Fruit fly (Drosophila melanogaster): ENCODE results near the gene GlcAT-I.

DNA sequence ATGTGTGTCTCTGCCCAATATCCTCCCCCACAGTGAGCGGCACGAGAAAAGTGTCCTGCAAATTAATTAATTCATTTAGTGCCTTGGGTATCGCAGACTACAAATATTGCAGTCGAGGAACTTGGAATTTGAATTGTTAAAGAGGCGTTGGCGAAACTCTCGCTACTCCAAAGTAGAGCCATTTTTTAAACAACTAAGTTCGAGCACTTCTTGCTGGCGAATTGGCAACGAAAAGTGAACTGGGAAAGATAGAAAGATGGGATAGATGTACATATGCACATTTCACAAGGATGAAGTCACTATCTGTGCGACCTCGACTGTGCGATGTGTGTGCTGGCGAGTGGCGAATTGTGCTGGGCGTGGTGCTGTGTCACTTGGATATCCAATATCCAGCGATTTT is 24.3 kb upstream of the GlcAT-I start:
- TF ChIP-seq Mnt (GFP tag; optimal IDR thresholded peaks at IDR 0.05) (no peak), Clk (GFP tag; optimal IDR thresholded peaks at IDR 0.05) (no peak), CG14711 (tag; optimal IDR thresholded peaks at IDR 0.05) (peak; percentile 32), cic (GFP tag; optimal IDR thresholded peaks at IDR 0.05) (no peak), pad (GFP tag; optimal IDR thresholded peaks at IDR 0.05) (no peak), CG1620 (GFP tag; optimal IDR thresholded peaks at IDR 0.05) (no peak), CG11617 (GFP tag; optimal IDR thresholded peaks at IDR 0.05) (no peak), Crg-1 (GFP tag; optimal IDR thresholded peaks at IDR 0.05) (no peak), kay (GFP tag; ENCODE audit: borderline replicate concordance) (no peak), CG7101 (tag; optimal IDR thresholded peaks at IDR 0.05) (peak; percentile 55), bab1 (GFP tag; optimal IDR thresholded peaks at IDR 0.05) (no peak), cnc (optimal IDR thresholded peaks at IDR 0.05) (no peak), CG12768 (GFP tag; optimal IDR thresholded peaks at IDR 0.05) (peak; percentile 36), CG5204 (GFP tag; optimal IDR thresholded peaks at IDR 0.05) (no peak)
